Fruit fly (Drosophila melanogaster): ENCODE data around the gene CG17834.
A peak's percentile ranks its signal among the peaks of the same experiment; 100 is the strongest.

Gene CG17834

DNA sequence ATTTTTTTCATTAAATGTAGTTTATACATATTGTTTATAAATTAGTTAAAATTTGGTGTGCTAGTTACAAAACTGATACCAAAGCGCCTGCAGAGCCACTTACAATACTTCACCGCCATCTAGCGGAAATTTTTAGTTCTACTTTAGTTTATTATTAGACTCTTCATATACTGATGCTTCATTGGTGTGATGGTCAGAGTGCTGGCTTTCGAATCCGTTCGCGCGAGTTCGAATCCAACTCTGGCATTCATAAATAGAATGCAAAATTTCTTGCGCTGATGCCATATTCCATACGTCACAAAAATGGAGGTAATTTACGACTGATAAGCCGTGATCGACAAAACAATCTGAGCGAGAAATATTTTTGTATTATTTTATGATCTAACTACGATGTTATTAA is 43.4 kb upstream of the CG17834 start (continued):
- TF ChIP-seq CG7987 (GFP tag; optimal IDR thresholded peaks at IDR 0.05) (no peak), hb (GFP tag; IDR thresholded peaks at IDR 0.05; ENCODE audit: partially characterized antibody) (0 out of 3 replicates have a peak, but pooled peaks have one; percentile 39), CG34422 (GFP tag; IDR thresholded peaks at IDR 0.05) (no peak), inv (GFP tag; IDR thresholded peaks at IDR 0.05; ENCODE audit: partially characterized antibody) (peak; percentile 42; the same call in 1 of the 2 replicates), bab2 (GFP tag; optimal IDR thresholded peaks at IDR 0.05) (no peak), CTCF (GFP tag; optimal IDR thresholded peaks at IDR 0.05) (peak; percentile 96), CG33213 (GFP tag; optimal IDR thresholded peaks at IDR 0.05) (peak; percentile 7), tna (GFP tag; IDR thresholded peaks at IDR 0.05; ENCODE audit: partially characterized antibody) (peak; percentile 67; the same call in 1 of the 2 replicates), ci (GFP tag; IDR thresholded peaks at IDR 0.05) (peak; percentile 24; the same call in 1 of the 3 replicates), pan (optimal IDR thresholded peaks at IDR 0.05) (no peak), pan (GFP tag; optimal IDR thresholded peaks at IDR 0.05 in 1 of 2, IDR thresholded peaks at IDR 0.05 in 1 of 2) (peak in 1 of 2 experiments; percentile 11), MTF-1 (GFP tag; optimal IDR thresholded peaks at IDR 0.05; ENCODE audit: borderline replicate concordance) (no peak), unc-4 (GFP tag; IDR thresholded peaks at IDR 0.05; ENCODE audit: partially characterized antibody) (peak; percentile 39; the same call in 1 of the 2 replicates), CG3163 (GFP tag; optimal IDR thresholded peaks at IDR 0.05) (no peak), HLH4C (GFP tag; IDR thresholded peaks at IDR 0.05; ENCODE audit: partially characterized antibody) (peak; percentile 62), Bdp1 (GFP tag; optimal IDR thresholded peaks at IDR 0.05) (peak; percentile 100), Med (GFP tag) (peak; percentile 76), exex (tag; optimal IDR thresholded peaks at IDR 0.05) (peak; percentile 37), vvl (GFP tag; IDR thresholded peaks at IDR 0.05) (peak; percentile 37; the same call in 1 of the 2 replicates)

DNA sequence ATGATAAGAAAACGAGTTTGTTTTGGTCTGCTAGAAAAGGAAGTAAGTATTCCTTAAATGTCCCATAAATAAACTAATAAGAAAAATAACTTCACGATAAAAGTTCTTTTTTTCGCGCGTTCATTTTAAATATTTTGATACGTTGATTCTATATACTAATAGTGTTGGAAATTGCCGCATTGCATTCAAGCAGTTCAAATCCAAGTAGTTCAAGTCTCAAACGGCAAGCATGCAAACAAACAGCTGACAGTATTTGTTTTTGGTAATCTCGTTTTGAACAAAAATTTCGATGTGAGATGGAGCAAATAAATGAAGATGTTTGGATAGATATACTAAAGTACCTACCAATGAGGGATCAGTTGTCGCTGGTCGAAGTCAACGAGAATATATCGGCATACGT is 40.2 kb upstream of the CG17834 start, which contains the start of gene CG13088:
CG13088 (plus strand) TSS at position 247 of the 400 bp plus-strand sequence.
- TF ChIP-seq CG4854 (GFP tag; optimal IDR thresholded peaks at IDR 0.05) (peak; percentile 20), CG14014 (GFP tag; IDR thresholded peaks at IDR 0.05) (peak; percentile 25; the same call in 1 of the 2 replicates), Dek (tag; optimal IDR thresholded peaks at IDR 0.05) (peak; percentile 6), Trl (optimal IDR thresholded peaks at IDR 0.05) (no peak), Trl (GFP tag; optimal IDR thresholded peaks at IDR 0.05) (peak; percentile 33), dimm (GFP tag; IDR thresholded peaks at IDR 0.05) (no peak), gro (GFP tag; optimal IDR thresholded peaks at IDR 0.05) (peak; percentile 73), ind (GFP tag; optimal IDR thresholded peaks at IDR 0.05) (peak; percentile 30), CG7786 (GFP tag; optimal IDR thresholded peaks at IDR 0.05) (peak; percentile 44), oc (tag; optimal IDR thresholded peaks at IDR 0.05) (no peak), trem (tag; optimal IDR thresholded peaks at IDR 0.05) (peak; percentile 70), CoRest (tag; optimal IDR thresholded peaks at IDR 0.05) (peak; percentile 56), D19B (GFP tag; optimal IDR thresholded peaks at IDR 0.05) (no peak), chif (GFP tag; optimal IDR thresholded peaks at IDR 0.05) (peak; percentile 14 to 17), CG11398 (GFP tag; optimal IDR thresholded peaks at IDR 0.05) (peak; percentile 2), CG8290 (GFP tag; optimal IDR thresholded peaks at IDR 0.05) (peak; percentile 75), CG8290 (tag; optimal IDR thresholded peaks at IDR 0.05) (no peak), h (optimal IDR thresholded peaks at IDR 0.05) (no peak), CG1233 (GFP tag; optimal IDR thresholded peaks at IDR 0.05) (peak; percentile 9), peb (GFP tag; IDR thresholded peaks at IDR 0.05) (no peak), sens (GFP tag) (peak; percentile 78), CG3995 (GFP tag; optimal IDR thresholded peaks at IDR 0.05) (peak; percentile 87), zfh1 (GFP tag; IDR thresholded peaks at IDR 0.05) (peak; percentile 41; the same call in 1 of the 3 replicates), gfzf (GFP tag; optimal IDR thresholded peaks at IDR 0.05) (peak; percentile 22), CG11560 (tag; IDR thresholded peaks at IDR 0.05) (no peak), ken (GFP tag; IDR thresholded peaks at IDR 0.05) (peak; percentile 39; the same call in 1 of the 3 replicates), ci (GFP tag; IDR thresholded peaks at IDR 0.05) (0 out of 3 replicates have a peak, but pooled peaks have one; percentile 37), Bteb2 (GFP tag; optimal IDR thresholded peaks at IDR 0.05) (peak; percentile 35), MBD-R2 (GFP tag; IDR thresholded peaks at IDR 0.05) (peak; percentile 94), CG10267 (tag; optimal IDR thresholded peaks at IDR 0.05) (peak; percentile 98), bcd (GFP tag; optimal IDR thresholded peaks at IDR 0.05) (peak; percentile 18), CG42726 (GFP tag; IDR thresholded peaks at IDR 0.05; ENCODE audit: partially characterized antibody) (peak; percentile 50; the same call in 1 of the 2 replicates), Dbx (GFP tag; IDR thresholded peaks at IDR 0.05) (0 out of 3 replicates have a peak, but pooled peaks have one; percentile 21), lilli (GFP tag; optimal IDR thresholded peaks at IDR 0.05) (peak; percentile 6)
